Worm (Caenorhabditis elegans) whole organism, L2 larva: ENCODE results near the gene T04C9.3.

Experiments used
- C34F6.9 ChIP-seq: fragments of 150-350 bp; optimal IDR thresholded peaks from 2 replicates; lab custom pipeline; 2014; ENCODE audit warnings: missing biosample characterization, missing genetic modification characterization
- F13H6.1 ChIP-seq: sonication (generic microtip); optimal IDR thresholded peaks from 2 replicates; lab custom pipeline; 2016; ENCODE audit warnings: missing genetic modification characterization, missing compliant biosample characterization
- R02D3.7 ChIP-seq: fragments of 150-350 bp; optimal IDR thresholded peaks from 2 replicates; lab custom pipeline; 2014; ENCODE audit warnings: missing biosample characterization, missing genetic modification characterization
- Y55F3AM.14 ChIP-seq: fragments of 200-800 bp; sonication (Bioruptor generic); optimal IDR thresholded peaks from 2 replicates; lab custom pipeline; 2018; ENCODE audit warnings: mild to moderate bottlenecking, missing genetic modification characterization, missing compliant biosample characterization
- ZK546.5 ChIP-seq: sonication (generic microtip); optimal IDR thresholded peaks from 2 replicates; lab custom pipeline; 2017; ENCODE audit warnings: missing biosample characterization, missing genetic modification characterization
- alr-1 ChIP-seq: fragments of 150-350 bp; optimal IDR thresholded peaks from 2 replicates; lab custom pipeline; 2014; ENCODE audit warnings: missing biosample characterization, missing genetic modification characterization
- blmp-1 ChIP-seq: sonication (generic microtip); optimal IDR thresholded peaks from 2 replicates; lab custom pipeline; 2017; ENCODE audit warnings: missing genetic modification characterization, mild to moderate bottlenecking, missing compliant biosample characterization, antibody characterized with exemption, moderate library complexity; ENCODE audit not compliant: insufficient read depth
- ceh-16 ChIP-seq: fragments of 150-350 bp; optimal IDR thresholded peaks from 2 replicates; lab custom pipeline; 2014; ENCODE audit warnings: missing biosample characterization, missing genetic modification characterization
- ceh-82 ChIP-seq: fragments of 150-350 bp; optimal IDR thresholded peaks from 2 replicates; lab custom pipeline; 2014; ENCODE audit warnings: missing biosample characterization, missing genetic modification characterization
- crh-2 ChIP-seq: sonication (generic microtip); optimal IDR thresholded peaks from 2 replicates; lab custom pipeline; 2017; ENCODE audit warnings: missing biosample characterization, missing genetic modification characterization
- egl-27 ChIP-seq: sonication (generic microtip); optimal IDR thresholded peaks from 3 replicates; lab custom pipeline; 2017; ENCODE audit warnings: missing biosample characterization, missing genetic modification reagents, missing genetic modification characterization
- elt-1 ChIP-seq: fragments of 150-350 bp; optimal IDR thresholded peaks from 2 replicates; lab custom pipeline; 2014; ENCODE audit warnings: missing biosample characterization, missing genetic modification characterization
- gmeb-1 ChIP-seq: fragments of 150-350 bp; optimal IDR thresholded peaks from 2 replicates; lab custom pipeline; 2014; ENCODE audit warnings: missing biosample characterization, missing genetic modification characterization
- lin-11 ChIP-seq: fragments of 150-350 bp; sonication (generic microtip); optimal IDR thresholded peaks from 2 replicates; lab custom pipeline; 2014; ENCODE audit warnings: missing biosample characterization, missing genetic modification characterization, inconsistent platforms, mixed read lengths
- lin-13 ChIP-seq: fragments of 150-350 bp; optimal IDR thresholded peaks from 2 replicates; lab custom pipeline; 2014; ENCODE audit warnings: missing biosample characterization, missing genetic modification reagents, missing genetic modification characterization
- lsy-2 ChIP-seq, 2 experiments: fragments of 150-350 bp in 1 of 2; sonication (generic microtip) in 1 of 2; optimal IDR thresholded peaks; 2 replicates each; lab custom pipeline; 2014 to 2017; ENCODE audit warnings: missing biosample characterization in 2 of 2, missing genetic modification characterization in 2 of 2
- mab-5 ChIP-seq: fragments of 150-350 bp; optimal IDR thresholded peaks from 2 replicates; lab custom pipeline; 2014; ENCODE audit warnings: missing biosample characterization, missing genetic modification characterization
- mbf-1 ChIP-seq: sonication (generic microtip); optimal IDR thresholded peaks from 2 replicates; lab custom pipeline; 2017; ENCODE audit warnings: missing biosample characterization, missing genetic modification characterization
- mdl-1 ChIP-seq, 2 experiments: fragments of 150-350 bp in 1 of 2; sonication (generic microtip) in 1 of 2; optimal IDR thresholded peaks; 2 replicates each; lab custom pipeline; 2017; ENCODE audit warnings: missing biosample characterization in 2 of 2, missing genetic modification characterization in 2 of 2
- nhr-129 ChIP-seq: fragments of 150-350 bp; optimal IDR thresholded peaks from 2 replicates; lab custom pipeline; 2014; ENCODE audit warnings: missing biosample characterization, missing genetic modification characterization
- nhr-23 ChIP-seq: fragments of 150-350 bp; optimal IDR thresholded peaks from 2 replicates; lab custom pipeline; 2014; ENCODE audit warnings: missing biosample characterization, missing genetic modification reagents, missing genetic modification characterization
- nhr-25 ChIP-seq: fragments of 150-350 bp; sonication (generic microtip); optimal IDR thresholded peaks from 3 replicates; lab custom pipeline; 2014; ENCODE audit warnings: missing biosample characterization, missing genetic modification characterization
- peb-1 ChIP-seq: fragments of 150-350 bp; optimal IDR thresholded peaks from 2 replicates; lab custom pipeline; 2014; ENCODE audit warnings: missing biosample characterization, missing genetic modification characterization
- sem-4 ChIP-seq: fragments of 150-350 bp; optimal IDR thresholded peaks from 2 replicates; lab custom pipeline; 2014; ENCODE audit warnings: missing biosample characterization, missing genetic modification reagents, missing genetic modification characterization
- sma-3 ChIP-seq: sonication (generic microtip); optimal IDR thresholded peaks from 2 replicates; lab custom pipeline; 2016; ENCODE audit warnings: missing genetic modification reagents, missing genetic modification characterization, missing compliant biosample characterization
- sma-9 ChIP-seq, 2 experiments: fragments of 150-350 bp in 1 of 2; sonication (generic microtip) in 1 of 2; optimal IDR thresholded peaks; 2 replicates each; lab custom pipeline; 2014 to 2016; ENCODE audit warnings: missing genetic modification characterization in 2 of 2, mild to moderate bottlenecking in 1 of 2, missing biosample characterization in 1 of 2, missing compliant biosample characterization in 1 of 2, missing genetic modification reagents in 1 of 2, moderate library complexity in 1 of 2
- unc-55 ChIP-seq: fragments of 150-350 bp; sonication (generic microtip); optimal IDR thresholded peaks from 3 replicates; lab custom pipeline; 2014; ENCODE audit warnings: missing biosample characterization, missing genetic modification reagents, missing genetic modification characterization
- zag-1 ChIP-seq: fragments of 150-350 bp; optimal IDR thresholded peaks from 2 replicates; lab custom pipeline; 2014; ENCODE audit warnings: missing biosample characterization, missing genetic modification characterization
- ztf-1 ChIP-seq: fragments of 200-800 bp; sonication (Bioruptor generic); conservative IDR thresholded peaks from 2 replicates; pipeline ENCODE4 v1.3.6; 2022; ENCODE audit warnings: missing genetic modification characterization, missing compliant biosample characterization
- ztf-11 ChIP-seq: sonication (generic microtip); optimal IDR thresholded peaks from 2 replicates; lab custom pipeline; 2017; ENCODE audit warnings: missing biosample characterization, missing genetic modification characterization

Gene T04C9.3

ce11 chrIII:5988991-5989726 lies 3.7 kb downstream of the T04C9.3 start:
- TF ChIP-seq sem-4 (peak; percentile 32), lsy-2 (tag; optimal IDR thresholded peaks at IDR 0.05; lab: Kevin White, UChicago) (peak in 1 of 2 experiments; percentile 40), mdl-1 (tag; optimal IDR thresholded peaks at IDR 0.05; lab: Kevin White, UChicago) (no peak), lin-13 (GFP tag; lab: Kevin White, UChicago) (no peak), nhr-25 (peak; percentile 34), ztf-11 (no peak), alr-1 (no peak), sma-3 (peak; percentile 3), F13H6.1 (tag; lab: Kevin White, UChicago) (peak; percentile 48), mab-5 (tag; lab: Kevin White, UChicago) (peak; percentile 80), gmeb-1 (tag; lab: Kevin White, UChicago) (peak; percentile 43), C34F6.9 (peak; percentile 34), crh-2 (tag; lab: Kevin White, UChicago) (peak; percentile 33), lin-11 (no peak), nhr-129 (peak; percentile 39)

- peak; percentile 73 for TF ChIP-seq unc-55 (GFP tag; lab: Kevin White, UChicago)
- peak; percentile 52 for TF ChIP-seq C34F6.9
- TF ChIP-seq zag-1 (tag; lab: Kevin White, UChicago) = no peak
- TF ChIP-seq elt-1 (tag; lab: Kevin White, UChicago) = no peak
- TF ChIP-seq ZK546.5 = no peak
- peak; percentile 9 for TF ChIP-seq nhr-129
- no peak for TF ChIP-seq sma-3
- no peak for TF ChIP-seq ceh-16 (tag; lab: Kevin White, UChicago)
- TF ChIP-seq ztf-1 (GFP tag; lab: Robert Waterston, UW) = no peak
These were observed 4.7 kb downstream of the T04C9.3 start for ce11 chrIII:5990090-5990489.

DNA sequence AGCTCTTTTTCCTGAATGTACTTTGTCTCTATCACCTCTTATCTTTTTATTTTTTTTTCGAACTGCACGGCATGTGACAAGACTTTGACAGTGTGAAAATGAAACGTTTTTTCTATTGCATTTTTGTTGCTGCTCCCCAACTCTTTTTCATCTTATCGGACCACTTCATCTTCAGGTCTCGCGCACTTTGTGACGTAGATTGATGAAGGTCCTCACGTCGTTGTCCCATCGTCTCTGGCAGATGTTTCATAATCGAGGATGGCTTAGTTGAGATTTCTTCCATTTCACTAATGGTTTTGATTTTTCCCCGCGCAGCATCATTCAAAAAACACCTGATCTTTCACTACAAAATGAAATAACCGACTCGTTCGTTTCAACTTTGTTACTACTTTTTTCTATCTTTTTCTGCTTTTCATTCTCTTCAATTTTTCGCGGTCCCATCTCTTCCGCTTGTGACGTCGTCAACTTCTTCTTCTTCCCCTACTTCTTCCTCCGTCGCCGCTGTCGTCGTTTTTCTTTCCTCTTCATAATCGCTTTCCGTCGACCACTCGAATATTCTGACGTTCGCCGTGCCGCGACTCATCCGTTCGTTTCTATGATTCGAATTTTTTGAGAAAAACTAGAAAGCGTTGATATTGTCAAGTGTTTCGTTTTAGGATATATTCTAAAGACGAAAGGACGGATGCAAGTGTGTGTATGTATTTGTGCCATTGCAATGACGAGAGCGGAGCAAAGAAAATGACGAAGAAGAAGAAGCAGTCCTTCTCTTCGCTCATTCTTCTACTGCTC lies 5.9 kb downstream of the T04C9.3 start, which contains the start of gene T04C9.2:
Gene T04C9.2, plus strand, starts transcription at position 739 of the 789 bp plus-strand sequence.
- TF ChIP-seq zag-1 (tag; lab: Kevin White, UChicago) (peak; percentile 22), mab-5 (tag; lab: Kevin White, UChicago) (peak; percentile 86), nhr-129 (peak; percentile 6), unc-55 (GFP tag; lab: Kevin White, UChicago) (peak; percentile 22), ZK546.5 (no peak), lin-13 (GFP tag; lab: Kevin White, UChicago) (no peak), Y55F3AM.14 (peak; percentile 13)

ce11 chrIII:5992043-5992442 lies 6.6 kb downstream of the T04C9.3 start:
- no peak for TF ChIP-seq gmeb-1 (tag; lab: Kevin White, UChicago)
- no peak for TF ChIP-seq ztf-1 (GFP tag; lab: Robert Waterston, UW)
- TF ChIP-seq lsy-2 (tag; optimal IDR thresholded peaks at IDR 0.05; lab: Kevin White, UChicago) = peak in 1 of 2 experiments; percentile 12
- TF ChIP-seq nhr-23 = no peak
- TF ChIP-seq unc-55 (GFP tag; lab: Kevin White, UChicago) = peak; percentile 2
- TF ChIP-seq egl-27 (tag; lab: Kevin White, UChicago) = no peak
- TF ChIP-seq sma-9 (GFP tag; optimal IDR thresholded peaks at IDR 0.05; lab: Kevin White, UChicago) = peak; percentile 13
- no peak for TF ChIP-seq sma-9 (tag; optimal IDR thresholded peaks at IDR 0.05; lab: Kevin White, UChicago)

ce11 chrIII:5992913-5993312 lies 7.5 kb downstream of the T04C9.3 start, which contains the start of gene T04C9.1:
Gene T04C9.1, plus strand, starts transcription at chrIII:5993213.
- TF ChIP-seq R02D3.7 (no peak), unc-55 (GFP tag; lab: Kevin White, UChicago) (peak; percentile 0), blmp-1 (no peak), peb-1 (tag; lab: Kevin White, UChicago) (no peak), ceh-82 (tag; lab: Kevin White, UChicago) (no peak), mbf-1 (tag; lab: Kevin White, UChicago) (no peak)
